Fruit fly (Drosophila melanogaster) whole organism, embryonic: ENCODE measurements around the gene caz.

Experiments used
- Ada2b ChIP-seq: fragments of 200-800 bp; sonication (Bioruptor generic); IDR thresholded peaks from 2 replicates; pipeline ENCODE4 v1.3.6; 2022; ENCODE audit warnings: missing biosample characterization, missing genetic modification characterization
- Atf-2 ChIP-seq: fragments of 200-800 bp; sonication (Bioruptor generic); optimal IDR thresholded peaks from 2 replicates; lab custom pipeline; 2016; ENCODE audit warnings: missing biosample characterization, missing genetic modification characterization
- B-H1 ChIP-seq: fragments of 200-800 bp; sonication (Bioruptor generic); IDR thresholded peaks from 3 replicates; pipeline ENCODE4 v1.3.6; 2022; ENCODE audit warnings: missing biosample characterization, missing genetic modification characterization
- Bgb ChIP-seq: fragments of 200-800 bp; sonication (Bioruptor generic); IDR thresholded peaks from 2 replicates; pipeline ENCODE4 v1.3.6; 2022; ENCODE audit warnings: missing biosample characterization, missing genetic modification characterization; ENCODE audit not compliant: partially characterized antibody
- Blimp-1 ChIP-seq: fragments of 200-800 bp; sonication (Bioruptor generic); optimal IDR thresholded peaks from 3 replicates; lab custom pipeline; 2018; ENCODE audit warnings: missing biosample characterization, missing genetic modification characterization, mild to moderate bottlenecking, moderate library complexity, missing genetic modification reagents
- BtbVII ChIP-seq: fragments of 200-800 bp; sonication (Bioruptor generic); optimal IDR thresholded peaks from 3 replicates; lab custom pipeline; 2017; ENCODE audit warnings: missing biosample characterization, mild to moderate bottlenecking, missing genetic modification characterization
- CG10321 ChIP-seq: fragments of 200-800 bp; sonication (Bioruptor generic); IDR thresholded peaks from 2 replicates; pipeline ENCODE4 v1.3.6; 2022; ENCODE audit warnings: missing biosample characterization, missing genetic modification characterization
- CG12391 ChIP-seq: fragments of 200-800 bp; sonication (Bioruptor generic); optimal IDR thresholded peaks from 3 replicates; lab custom pipeline; 2018; ENCODE audit warnings: missing biosample characterization, mild to moderate bottlenecking, missing genetic modification characterization, moderate library complexity
- CG12769 ChIP-seq: fragments of 200-800 bp; sonication (Bioruptor generic); optimal IDR thresholded peaks from 2 replicates; lab custom pipeline; 2019; ENCODE audit warnings: missing biosample characterization, mild to moderate bottlenecking, missing genetic modification characterization, moderate library complexity
- CG13287 ChIP-seq: fragments of 200-800 bp; sonication (Bioruptor generic); IDR thresholded peaks from 2 replicates; pipeline ENCODE4 v1.3.6; 2022; ENCODE audit warnings: missing biosample characterization, missing genetic modification characterization; ENCODE audit not compliant: partially characterized antibody
- CG17385 ChIP-seq: fragments of 200-800 bp; sonication (Bioruptor generic); optimal IDR thresholded peaks from 3 replicates; lab custom pipeline; 2018; ENCODE audit warnings: missing biosample characterization, mild to moderate bottlenecking, missing genetic modification characterization
- CG18262 ChIP-seq: fragments of 200-800 bp; optimal IDR thresholded peaks from 3 replicates; lab custom pipeline; 2019; ENCODE audit warnings: missing biosample characterization, mild to moderate bottlenecking, missing genetic modification characterization, moderate library complexity
- CG1832 ChIP-seq: fragments of 200-800 bp; sonication (Bioruptor generic); optimal IDR thresholded peaks from 2 replicates; lab custom pipeline; 2017; ENCODE audit warnings: missing biosample characterization, mild to moderate bottlenecking, missing genetic modification characterization, inconsistent platforms
- CG2889 ChIP-seq: fragments of 200-800 bp; sonication (Bioruptor generic); IDR thresholded peaks from 3 replicates; pipeline ENCODE4 v1.3.6; 2022; ENCODE audit warnings: missing biosample characterization, missing genetic modification characterization
- CG30020 ChIP-seq: fragments of 200-800 bp; optimal IDR thresholded peaks from 2 replicates; lab custom pipeline; 2019; ENCODE audit warnings: missing biosample characterization, mild to moderate bottlenecking, missing genetic modification characterization, moderate library complexity
- CG33213 ChIP-seq: fragments of 200-800 bp; sonication (Bioruptor generic); optimal IDR thresholded peaks from 3 replicates; lab custom pipeline; 2016; ENCODE audit warnings: missing biosample characterization, missing genetic modification characterization
- CG3407 ChIP-seq: fragments of 200-800 bp; sonication (Bioruptor generic); optimal IDR thresholded peaks from 2 replicates; lab custom pipeline; 2018; ENCODE audit warnings: missing biosample characterization, mild to moderate bottlenecking, missing genetic modification characterization
- CG4282 ChIP-seq: fragments of 200-800 bp; sonication (Bioruptor generic); optimal IDR thresholded peaks from 2 replicates; lab custom pipeline; 2016; ENCODE audit warnings: missing biosample characterization, missing genetic modification characterization
- CG5245 ChIP-seq: fragments of 200-800 bp; sonication (Bioruptor generic); optimal IDR thresholded peaks from 3 replicates; lab custom pipeline; 2016; ENCODE audit warnings: missing biosample characterization, missing genetic modification characterization
- CG6175 ChIP-seq: fragments of 200-800 bp; sonication (Bioruptor generic); IDR thresholded peaks from 3 replicates; pipeline ENCODE4 v1.3.6; 2022; ENCODE audit warnings: missing biosample characterization, missing genetic modification characterization
- CG6813 ChIP-seq: fragments of 200-800 bp; sonication (Bioruptor generic); optimal IDR thresholded peaks from 2 replicates; lab custom pipeline; 2017; ENCODE audit warnings: missing biosample characterization, missing genetic modification characterization, mild to moderate bottlenecking, moderate library complexity, missing genetic modification reagents
- CG7556 ChIP-seq: fragments of 200-800 bp; sonication (Bioruptor generic); optimal IDR thresholded peaks from 2 replicates; lab custom pipeline; 2017; ENCODE audit warnings: missing biosample characterization, mild to moderate bottlenecking, missing genetic modification characterization
- D ChIP-seq, 2 experiments: fragments of 200-800 bp in 1 of 2; fragments of >200 bp in 1 of 2; sonication (Bioruptor generic) in 1 of 2; optimal IDR thresholded peaks; 2 replicates in 1 of 2; 3 replicates in 1 of 2; lab custom pipeline; 2017; ENCODE audit warnings: mild to moderate bottlenecking in 1 of 2, missing biosample characterization in 1 of 2, missing genetic modification characterization in 1 of 2, missing genetic modification reagents in 1 of 2
- Dp ChIP-seq: fragments of 200-800 bp; sonication (Bioruptor generic); optimal IDR thresholded peaks from 2 replicates; lab custom pipeline; 2018; ENCODE audit warnings: missing biosample characterization, mild to moderate bottlenecking, missing genetic modification characterization, moderate library complexity
- Ets65A ChIP-seq: fragments of 200-800 bp; sonication (Bioruptor generic); peaks from one replicate; lab custom pipeline; 2016; ENCODE audit warnings: missing biosample characterization, missing genetic modification characterization
- Fer3 ChIP-seq: fragments of 200-800 bp; sonication (Bioruptor generic); optimal IDR thresholded peaks from 2 replicates; lab custom pipeline; 2018; ENCODE audit warnings: missing biosample characterization, mild to moderate bottlenecking, missing genetic modification characterization, moderate library complexity
- GATAe ChIP-seq: fragments of 200-800 bp; sonication (Bioruptor generic); conservative IDR thresholded peaks from 2 replicates; pipeline ENCODE4 v1.3.6; 2022; ENCODE audit warnings: missing biosample characterization, missing genetic modification characterization
- H15 ChIP-seq: fragments of 200-800 bp; sonication (Bioruptor generic); IDR thresholded peaks from 3 replicates; pipeline ENCODE4 v1.3.6; 2022; ENCODE audit warnings: missing biosample characterization, missing genetic modification characterization
- Lhr ChIP-seq: fragments of 200-800 bp; sonication (Bioruptor generic); optimal IDR thresholded peaks from 3 replicates; lab custom pipeline; 2017; ENCODE audit warnings: mild to moderate bottlenecking, missing biosample characterization, missing genetic modification reagents, missing genetic modification characterization
- MBD-R2 ChIP-seq: fragments of 200-800 bp; sonication (Bioruptor generic); IDR thresholded peaks from 2 replicates; pipeline ENCODE4 v1.3.6; 2022; ENCODE audit warnings: missing biosample characterization, missing genetic modification characterization
- MESR4 ChIP-seq: fragments of 200-800 bp; sonication (Bioruptor generic); optimal IDR thresholded peaks from 2 replicates; lab custom pipeline; 2018; ENCODE audit warnings: missing biosample characterization, mild to moderate bottlenecking, missing genetic modification characterization, moderate library complexity
- Opbp ChIP-seq: fragments of 200-800 bp; sonication (Bioruptor generic); IDR thresholded peaks from 3 replicates; pipeline ENCODE4 v1.3.6; 2022; ENCODE audit warnings: missing biosample characterization, missing genetic modification characterization; ENCODE audit not compliant: partially characterized antibody
- Sry-β ChIP-seq: fragments of 200-800 bp; sonication (Bioruptor generic); optimal IDR thresholded peaks from 2 replicates; lab custom pipeline; 2018; ENCODE audit warnings: missing biosample characterization, mild to moderate bottlenecking, missing genetic modification characterization, moderate library complexity
- Sry-δ ChIP-seq: fragments of 200-800 bp; sonication (Bioruptor generic); optimal IDR thresholded peaks from 2 replicates; lab custom pipeline; 2016; ENCODE audit warnings: missing biosample characterization, missing genetic modification characterization
- ato ChIP-seq: fragments of 200-800 bp; sonication (Bioruptor generic); IDR thresholded peaks from 2 replicates; pipeline ENCODE4 v1.3.6; 2022; ENCODE audit warnings: missing biosample characterization, missing genetic modification characterization; ENCODE audit not compliant: partially characterized antibody
- bbx ChIP-seq: fragments of 200-800 bp; sonication (Bioruptor generic); IDR thresholded peaks from 2 replicates; pipeline ENCODE4 v1.3.6; 2022; ENCODE audit warnings: missing biosample characterization, missing genetic modification characterization; ENCODE audit not compliant: partially characterized antibody
- chinmo ChIP-seq: fragments of 200-800 bp; sonication (Bioruptor generic); IDR thresholded peaks from 4 replicates; pipeline ENCODE4 v1.3.6; 2022; ENCODE audit warnings: missing biosample characterization, missing genetic modification characterization; ENCODE audit not compliant: partially characterized antibody
- dimm ChIP-seq: fragments of 200-800 bp; sonication (Bioruptor generic); IDR thresholded peaks from 2 replicates; pipeline ENCODE4 v1.3.6; 2022; ENCODE audit warnings: missing biosample characterization, missing genetic modification characterization
- dysf ChIP-seq: fragments of 200-800 bp; sonication (Bioruptor generic); IDR thresholded peaks from 3 replicates; pipeline ENCODE4 v1.3.6; 2022; ENCODE audit warnings: missing biosample characterization, missing genetic modification characterization
- ewg ChIP-seq: fragments of 200-800 bp; sonication (Bioruptor generic); optimal IDR thresholded peaks from 3 replicates; lab custom pipeline; 2017; ENCODE audit warnings: mild to moderate bottlenecking, missing biosample characterization, missing genetic modification reagents, missing genetic modification characterization
- inv ChIP-seq: fragments of 200-800 bp; sonication (Bioruptor generic); IDR thresholded peaks from 2 replicates; pipeline ENCODE4 v1.3.6; 2022; ENCODE audit warnings: missing biosample characterization, missing genetic modification characterization; ENCODE audit not compliant: partially characterized antibody
- knrl ChIP-seq: fragments of 200-800 bp; sonication (Bioruptor generic); IDR thresholded peaks from 3 replicates; pipeline ENCODE4 v1.3.6; 2022; ENCODE audit warnings: missing biosample characterization, missing genetic modification characterization; ENCODE audit not compliant: partially characterized antibody
- nom ChIP-seq: fragments of 200-800 bp; sonication (Bioruptor generic); optimal IDR thresholded peaks from 2 replicates; lab custom pipeline; 2017; ENCODE audit warnings: missing biosample characterization, missing genetic modification characterization, mild to moderate bottlenecking, moderate library complexity, missing genetic modification reagents
- pho ChIP-seq: fragments of 200-800 bp; sonication (Bioruptor generic); optimal IDR thresholded peaks from 2 replicates; lab custom pipeline; 2016; ENCODE audit warnings: missing biosample characterization, missing genetic modification characterization
- phol ChIP-seq: fragments of 200-800 bp; sonication (Bioruptor generic); optimal IDR thresholded peaks from 3 replicates; lab custom pipeline; 2018; ENCODE audit warnings: missing biosample characterization, mild to moderate bottlenecking, missing genetic modification characterization, moderate library complexity
- ro ChIP-seq: fragments of 200-800 bp; sonication (Bioruptor generic); IDR thresholded peaks from 2 replicates; pipeline ENCODE4 v1.3.6; 2022; ENCODE audit warnings: missing biosample characterization, missing genetic modification characterization
- sna ChIP-seq: fragments of 200-800 bp; sonication (Bioruptor generic); IDR thresholded peaks from 2 replicates; pipeline ENCODE4 v1.3.6; 2022; ENCODE audit warnings: missing biosample characterization, missing genetic modification characterization; ENCODE audit not compliant: partially characterized antibody
- sqz ChIP-seq: fragments of 200-800 bp; sonication (Bioruptor generic); optimal IDR thresholded peaks from 3 replicates; lab custom pipeline; 2018; ENCODE audit warnings: missing biosample characterization, mild to moderate bottlenecking, missing genetic modification characterization

caz gene

DNA sequence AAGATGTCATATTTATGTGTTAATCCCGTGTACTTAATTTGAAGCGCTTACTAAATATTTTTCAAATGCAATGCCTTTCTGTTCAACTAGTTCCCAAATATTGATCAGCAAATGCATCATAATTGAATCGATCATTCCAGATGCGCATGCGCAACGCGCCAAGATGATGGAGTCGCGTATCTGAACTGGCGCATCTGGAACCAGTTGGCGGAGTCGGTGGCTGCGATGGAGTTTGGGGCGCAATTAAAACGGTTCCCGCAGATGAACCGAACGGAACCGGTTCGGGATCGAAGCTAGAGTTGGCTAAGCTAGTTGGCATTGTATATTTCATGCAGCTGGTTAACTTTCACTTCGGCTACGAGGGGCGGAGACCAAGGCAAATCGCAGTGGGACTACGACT lies 36.9 kb downstream of the caz start, which contains the start of gene CalpC:
Gene CalpC (plus strand): TSS at position 292 of the 400 bp plus-strand sequence.
- TF ChIP-seq Dp (GFP tag; lab: Kevin White, UChicago) (peak; percentile 34), CG12769 (tag; lab: Kevin White, UChicago) (peak; percentile 46), CG18262 (tag; lab: Kevin White, UChicago) (no peak), Atf-2 (no peak), Lhr (GFP tag; lab: Kevin White, UChicago) (no peak), chinmo (GFP tag; lab: Robert Waterston, UW) (peak; percentile 78; the same call in 2 of the 4 replicates), dysf (GFP tag; lab: Robert Waterston, UW) (no peak), CG33213 (no peak), B-H1 (no peak), knrl (0 out of 3 replicates have a peak, but pooled peaks have one; percentile 21), nom (GFP tag; lab: Kevin White, UChicago) (peak; percentile 18), CG12391 (tag; lab: Kevin White, UChicago) (no peak), CG7556 (GFP tag; lab: Kevin White, UChicago) (no peak), bbx (GFP tag; lab: Robert Waterston, UW) (0 out of 2 replicates have a peak, but pooled peaks have one; percentile 40), BtbVII (no peak), CG17385 (no peak), CG4282 (no peak), ewg (GFP tag; lab: Kevin White, UChicago) (peak; percentile 39), GATAe (GFP tag; lab: Robert Waterston, UW) (no peak), dimm (GFP tag; lab: Robert Waterston, UW) (no peak), MBD-R2 (GFP tag; lab: Robert Waterston, UW) (peak; percentile 17; the same call in 1 of the 2 replicates), pho (no peak), CG1832 (GFP tag; lab: Kevin White, UChicago) (no peak), CG6175 (GFP tag; lab: Robert Waterston, UW) (no peak), Bgb (GFP tag; lab: Robert Waterston, UW) (peak; percentile 38; the same call in 1 of the 2 replicates), CG5245 (GFP tag; lab: Kevin White, UChicago) (no peak), Ets65A (GFP tag; lab: Kevin White, UChicago) (no peak), H15 (GFP tag; lab: Robert Waterston, UW) (no peak), ro (GFP tag; lab: Robert Waterston, UW) (no peak), phol (tag; lab: Kevin White, UChicago) (peak; percentile 29), Ada2b (GFP tag; lab: Robert Waterston, UW) (no peak), Sry-δ (peak; percentile 17), MESR4 (GFP tag; lab: Kevin White, UChicago) (peak; percentile 33), CG13287 (GFP tag; lab: Robert Waterston, UW) (0 out of 2 replicates have a peak, but pooled peaks have one; percentile 15), CG30020 (peak; percentile 9), CG6813 (GFP tag; lab: Kevin White, UChicago) (no peak), D (optimal IDR thresholded peaks at IDR 0.05; lab: Kevin White, UChicago) (no peak), D (GFP tag; optimal IDR thresholded peaks at IDR 0.05; lab: Kevin White, UChicago) (no peak), sqz (GFP tag; lab: Kevin White, UChicago) (no peak), Blimp-1 (GFP tag; lab: Kevin White, UChicago) (peak; percentile 40), Opbp (GFP tag; lab: Robert Waterston, UW) (peak; percentile 56; the same call in 1 of the 3 replicates), CG2889 (no peak), Sry-β (peak; percentile 30), CG3407 (GFP tag; lab: Kevin White, UChicago) (no peak), sna (peak; percentile 43; the same call in 1 of the 2 replicates), CG10321 (GFP tag; lab: Robert Waterston, UW) (no peak), inv (no peak), Fer3 (tag; lab: Kevin White, UChicago) (no peak), ato (GFP tag; lab: Robert Waterston, UW) (no peak)
